Fruit fly (Drosophila melanogaster): Measurements from ENCODE around the gene CG5986.
A peak's percentile ranks its signal among the peaks of the same experiment; 100 is the strongest.

Gene CG5986

DNA sequence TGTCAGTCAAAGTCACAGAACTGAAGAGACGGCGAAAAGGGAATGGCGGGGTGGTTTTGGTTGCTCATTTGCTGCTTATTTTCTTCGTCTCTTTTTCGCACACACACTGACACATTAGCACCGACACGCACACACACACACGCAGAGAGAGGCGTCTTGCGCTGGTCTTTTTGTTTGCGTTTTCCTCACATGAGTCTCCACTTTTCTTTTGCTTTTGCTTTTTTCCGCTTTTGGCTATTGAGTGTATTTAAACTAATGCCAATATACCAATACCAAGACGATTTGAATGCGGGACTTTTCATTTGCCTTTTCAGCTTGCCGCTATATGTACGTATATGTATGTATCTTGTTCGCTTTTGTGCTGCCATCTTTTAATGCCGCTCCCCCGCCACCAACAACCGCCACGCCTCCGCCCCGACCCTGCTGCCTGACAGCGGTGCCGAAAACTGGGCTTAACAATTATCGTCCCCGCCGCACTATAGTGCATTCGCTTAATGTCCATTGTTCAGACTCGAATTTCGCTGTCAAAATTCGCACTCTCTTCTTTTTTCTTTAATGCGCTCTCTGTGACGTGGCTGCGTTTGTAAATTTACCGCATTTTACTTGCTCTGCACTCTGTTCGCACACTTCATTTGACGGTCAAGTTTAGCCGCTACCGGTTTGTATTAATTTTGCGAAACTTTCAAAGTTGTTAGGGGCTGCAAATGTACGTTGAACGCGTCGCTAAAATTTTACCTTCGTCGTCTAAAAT is at the start of gene CG5986:
TSS of gene CG5986 (plus strand) at position 565 of the 751 bp plus-strand sequence.
- TF ChIP-seq Hr96 (GFP tag; optimal IDR thresholded peaks at IDR 0.05) (no peak), cic (GFP tag; optimal IDR thresholded peaks at IDR 0.05) (peak; percentile 82), CG12768 (GFP tag; optimal IDR thresholded peaks at IDR 0.05) (peak; percentile 77), bab1 (GFP tag; optimal IDR thresholded peaks at IDR 0.05) (no peak), CG7101 (tag; optimal IDR thresholded peaks at IDR 0.05) (no peak), CG5204 (GFP tag; optimal IDR thresholded peaks at IDR 0.05) (no peak), CG7045 (GFP tag; optimal IDR thresholded peaks at IDR 0.05) (no peak), Clk (GFP tag; optimal IDR thresholded peaks at IDR 0.05) (no peak), CG11617 (GFP tag; optimal IDR thresholded peaks at IDR 0.05) (peak; percentile 45), tj (GFP tag; optimal IDR thresholded peaks at IDR 0.05) (no peak), ovo (GFP tag; optimal IDR thresholded peaks at IDR 0.05) (no peak), CG33017 (tag; optimal IDR thresholded peaks at IDR 0.05) (peak; percentile 61), CG1620 (GFP tag; optimal IDR thresholded peaks at IDR 0.05) (no peak), Mnt (GFP tag; optimal IDR thresholded peaks at IDR 0.05) (peak; percentile 61), pad (GFP tag; optimal IDR thresholded peaks at IDR 0.05) (peak; percentile 82), Crg-1 (GFP tag; optimal IDR thresholded peaks at IDR 0.05) (no peak), CG14711 (tag; optimal IDR thresholded peaks at IDR 0.05) (no peak), kay (GFP tag; ENCODE audit: borderline replicate concordance) (peak; percentile 71), cnc (optimal IDR thresholded peaks at IDR 0.05) (no peak), toe (GFP tag; optimal IDR thresholded peaks at IDR 0.05) (no peak)

DNA sequence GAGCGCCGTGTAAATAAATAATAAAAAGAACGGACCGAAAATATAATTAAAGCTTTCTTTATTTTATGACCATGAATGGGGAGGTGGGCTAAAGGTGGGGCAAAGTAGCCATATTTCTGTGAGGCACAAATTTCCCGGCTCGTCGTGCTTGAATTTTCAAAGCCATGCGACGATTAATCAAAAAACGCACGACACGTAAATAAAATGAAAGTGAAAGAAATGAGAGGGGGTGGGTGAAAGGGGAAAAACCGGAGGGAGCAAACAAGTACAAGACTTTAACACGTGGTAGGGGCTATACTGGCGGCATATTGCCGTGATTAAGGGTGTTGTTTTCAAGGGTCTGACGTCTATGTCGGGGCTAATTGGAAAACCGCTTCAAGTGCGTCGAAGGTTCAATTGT is 46.4 kb upstream of the CG5986 start:
- TF ChIP-seq CG5204 (GFP tag; optimal IDR thresholded peaks at IDR 0.05) (no peak), CG7045 (GFP tag; optimal IDR thresholded peaks at IDR 0.05) (no peak), cic (GFP tag; optimal IDR thresholded peaks at IDR 0.05) (no peak), CG1620 (GFP tag; optimal IDR thresholded peaks at IDR 0.05) (no peak), kay (GFP tag; ENCODE audit: borderline replicate concordance) (no peak), Hr96 (GFP tag; optimal IDR thresholded peaks at IDR 0.05) (no peak), Clk (GFP tag; optimal IDR thresholded peaks at IDR 0.05) (no peak), CG14711 (tag; optimal IDR thresholded peaks at IDR 0.05) (no peak), bab1 (GFP tag; optimal IDR thresholded peaks at IDR 0.05) (no peak), pad (GFP tag; optimal IDR thresholded peaks at IDR 0.05) (no peak), Crg-1 (GFP tag; optimal IDR thresholded peaks at IDR 0.05) (no peak), CG33017 (tag; optimal IDR thresholded peaks at IDR 0.05) (no peak), CG12768 (GFP tag; optimal IDR thresholded peaks at IDR 0.05) (no peak), toe (GFP tag; optimal IDR thresholded peaks at IDR 0.05) (no peak)

DNA sequence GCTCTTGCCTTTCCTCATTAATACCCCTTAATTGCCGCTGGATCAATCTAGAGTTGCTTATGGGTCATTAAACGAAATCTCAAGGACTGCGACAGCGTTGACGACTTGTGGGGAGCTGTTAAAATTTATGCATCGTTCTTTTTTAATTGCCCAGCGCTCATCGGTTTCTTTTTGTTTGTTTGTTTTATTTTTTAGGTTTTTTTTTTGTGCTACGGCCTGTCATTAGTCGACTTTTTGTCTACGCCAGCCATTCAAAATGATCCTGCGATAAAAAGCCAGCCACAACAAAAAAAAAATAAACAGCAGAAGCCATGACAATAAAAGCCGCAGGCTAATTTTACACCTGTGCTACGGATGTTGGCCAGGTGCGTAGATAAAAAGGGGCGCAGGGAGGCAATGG is 43.6 kb upstream of the CG5986 start:
- TF ChIP-seq cnc (optimal IDR thresholded peaks at IDR 0.05) (no peak), cic (GFP tag; optimal IDR thresholded peaks at IDR 0.05) (no peak), kay (GFP tag; ENCODE audit: borderline replicate concordance) (no peak), tj (GFP tag; optimal IDR thresholded peaks at IDR 0.05) (no peak), CG33017 (tag; optimal IDR thresholded peaks at IDR 0.05) (no peak), CG1620 (GFP tag; optimal IDR thresholded peaks at IDR 0.05) (no peak), ovo (GFP tag; optimal IDR thresholded peaks at IDR 0.05) (no peak), bab1 (GFP tag; optimal IDR thresholded peaks at IDR 0.05) (no peak), toe (GFP tag; optimal IDR thresholded peaks at IDR 0.05) (no peak)

DNA sequence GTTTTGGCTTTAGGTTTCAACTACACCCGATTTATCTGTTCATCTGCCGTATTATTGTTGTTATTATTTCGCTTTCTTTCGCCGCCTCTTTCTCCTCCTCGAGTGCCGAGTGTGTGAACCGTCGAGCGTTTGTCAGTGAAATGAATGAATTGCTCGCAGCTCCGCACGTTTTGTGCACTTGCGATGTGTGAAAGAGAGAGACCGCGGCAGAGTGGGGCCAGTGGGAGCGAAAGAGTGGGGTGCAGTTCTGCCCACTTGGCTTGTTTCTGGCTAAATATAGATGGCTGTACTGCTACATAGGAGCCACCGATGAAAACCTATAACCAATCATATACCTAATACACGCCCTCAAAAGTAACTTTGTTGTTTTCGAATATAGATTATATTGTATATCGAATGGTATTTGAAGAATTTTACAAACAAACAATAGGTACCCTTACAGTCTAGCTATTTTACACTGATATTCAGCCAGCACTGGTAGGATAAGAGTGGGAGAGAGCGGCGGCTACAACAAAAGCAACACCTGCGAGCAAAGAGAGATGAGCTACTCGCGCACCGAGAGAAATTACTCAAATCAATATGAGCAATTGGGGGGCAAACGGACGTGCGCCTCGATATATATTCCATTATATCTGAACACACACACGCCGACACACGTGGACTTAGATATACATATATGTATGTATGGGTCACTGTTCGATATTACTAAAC is 41.0 kb upstream of the CG5986 start:
- TF ChIP-seq CG14711 (tag; optimal IDR thresholded peaks at IDR 0.05) = no peak
- peak; percentile 17 for TF ChIP-seq Hr96 (GFP tag; optimal IDR thresholded peaks at IDR 0.05)
- peak; percentile 42 for TF ChIP-seq tj (GFP tag; optimal IDR thresholded peaks at IDR 0.05)
- TF ChIP-seq Mnt (GFP tag; optimal IDR thresholded peaks at IDR 0.05) = peak; percentile 62
- TF ChIP-seq CG7101 (tag; optimal IDR thresholded peaks at IDR 0.05) = peak; percentile 40
- peak; percentile 54 for TF ChIP-seq pad (GFP tag; optimal IDR thresholded peaks at IDR 0.05)
- TF ChIP-seq CG12768 (GFP tag; optimal IDR thresholded peaks at IDR 0.05) = peak; percentile 19
- peak; percentile 17 for TF ChIP-seq CG5204 (GFP tag; optimal IDR thresholded peaks at IDR 0.05)
- peak; percentile 35 for TF ChIP-seq CG11617 (GFP tag; optimal IDR thresholded peaks at IDR 0.05)
- TF ChIP-seq CG1620 (GFP tag; optimal IDR thresholded peaks at IDR 0.05) = no peak
- no peak for TF ChIP-seq Crg-1 (GFP tag; optimal IDR thresholded peaks at IDR 0.05)
- peak; percentile 58 for TF ChIP-seq cic (GFP tag; optimal IDR thresholded peaks at IDR 0.05)
- TF ChIP-seq CG33017 (tag; optimal IDR thresholded peaks at IDR 0.05) = peak; percentile 45
- peak; percentile 48 for TF ChIP-seq toe (GFP tag; optimal IDR thresholded peaks at IDR 0.05)
- peak; percentile 4 for TF ChIP-seq CG7045 (GFP tag; optimal IDR thresholded peaks at IDR 0.05)
- no peak for TF ChIP-seq Clk (GFP tag; optimal IDR thresholded peaks at IDR 0.05)
- peak; percentile 46 for TF ChIP-seq bab1 (GFP tag; optimal IDR thresholded peaks at IDR 0.05)

DNA sequence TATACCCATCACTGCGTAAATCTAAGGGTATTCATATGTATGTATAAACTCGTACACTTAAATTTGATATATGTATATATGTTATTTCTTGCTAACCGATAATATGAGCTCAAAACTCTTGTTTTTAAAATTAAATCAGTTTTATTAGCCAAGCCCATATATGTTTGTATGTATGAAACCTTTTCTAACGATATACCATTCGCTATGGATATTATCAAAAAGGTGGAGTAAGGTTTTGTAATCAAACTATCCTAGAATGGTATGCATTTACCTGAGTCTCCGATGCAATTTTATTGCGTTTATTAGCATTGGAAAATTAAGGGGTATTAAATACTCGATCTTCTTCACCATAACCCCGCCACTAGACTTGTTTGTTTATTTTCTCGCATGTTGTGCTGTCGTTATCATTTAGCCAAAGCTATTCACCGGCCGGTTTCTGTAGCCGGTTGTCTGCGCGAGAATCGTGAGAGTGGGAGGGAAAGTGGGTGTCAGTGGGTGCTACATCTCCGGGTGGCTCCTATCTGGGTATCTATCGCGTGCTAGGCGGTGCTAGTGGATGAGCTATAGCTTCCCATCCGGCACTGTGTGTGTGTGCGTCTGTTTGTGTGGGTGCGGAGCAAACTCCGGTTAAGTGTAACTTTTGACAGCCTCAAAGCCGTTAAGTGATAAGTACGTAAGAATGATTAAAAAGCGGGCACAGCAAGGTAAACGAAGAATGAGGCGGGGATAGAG is 39.6 kb upstream of the CG5986 start:
- peak; percentile 41 for TF ChIP-seq cic (GFP tag; optimal IDR thresholded peaks at IDR 0.05)
- TF ChIP-seq Mnt (GFP tag; optimal IDR thresholded peaks at IDR 0.05) = peak; percentile 5
- TF ChIP-seq kay (GFP tag; ENCODE audit: borderline replicate concordance) = peak; percentile 66
- TF ChIP-seq pad (GFP tag; optimal IDR thresholded peaks at IDR 0.05) = no peak

All from whole organism, adult.